Worm (Caenorhabditis elegans) whole organism, young adult: ENCODE data around the gene srx-87.
A peak's percentile ranks its signal among the peaks of the same experiment; 100 is the strongest.

ENCODE experiments used
- C06A6.2 ChIP-seq: fragments of 200-800 bp; sonication (Bioruptor generic); conservative IDR thresholded peaks from 2 replicates; pipeline ENCODE4 v1.3.6; 2022; ENCODE audit warnings: missing genetic modification characterization, missing compliant biosample characterization
- C17E4.6 ChIP-seq: fragments of 200-800 bp; sonication (Bioruptor generic); IDR thresholded peaks from 2 replicates; pipeline ENCODE4 v1.3.6; 2022; ENCODE audit warnings: missing genetic modification reagents, missing genetic modification characterization, missing compliant biosample characterization
- D2030.7 ChIP-seq: fragments of 200-800 bp; sonication (Bioruptor generic); IDR thresholded peaks from 2 replicates; pipeline ENCODE4 v1.3.6; 2022; ENCODE audit warnings: missing genetic modification reagents, missing genetic modification characterization, missing compliant biosample characterization
- F10E7.11 ChIP-seq: sonication (generic microtip); optimal IDR thresholded peaks from 2 replicates; lab custom pipeline; 2017; ENCODE audit warnings: mild to moderate bottlenecking, missing genetic modification characterization, moderate library complexity, missing compliant biosample characterization
- F23B12.7 ChIP-seq: sonication (generic microtip); optimal IDR thresholded peaks from 2 replicates; lab custom pipeline; 2017; ENCODE audit warnings: missing genetic modification characterization, mild to moderate bottlenecking, missing compliant biosample characterization, antibody characterized with exemption, moderate library complexity; ENCODE audit not compliant: insufficient read depth
- F49E8.2 ChIP-seq: sonication (generic microtip); optimal IDR thresholded peaks from 3 replicates; lab custom pipeline; 2017; ENCODE audit warnings: missing genetic modification characterization, mild to moderate bottlenecking, missing compliant biosample characterization, antibody characterized with exemption, moderate library complexity; ENCODE audit not compliant: insufficient read depth
- F52B5.7 ChIP-seq: sonication (generic microtip); optimal IDR thresholded peaks from 2 replicates; lab custom pipeline; 2016; ENCODE audit warnings: mild to moderate bottlenecking, missing genetic modification characterization, missing compliant biosample characterization
- F55B11.4 ChIP-seq: sonication (generic microtip); optimal IDR thresholded peaks from 2 replicates; lab custom pipeline; 2016; ENCODE audit warnings: missing compliant biosample characterization, missing genetic modification characterization, borderline replicate concordance; ENCODE audit not compliant: insufficient read depth
- F57C9.4 ChIP-seq: sonication (generic microtip); optimal IDR thresholded peaks from 2 replicates; lab custom pipeline; 2017; ENCODE audit warnings: mild to moderate bottlenecking, missing genetic modification characterization, missing compliant biosample characterization
- K11D2.4 ChIP-seq: fragments of 200-800 bp; sonication (Bioruptor generic); IDR thresholded peaks from 2 replicates; pipeline ENCODE4 v1.3.6; 2022; ENCODE audit warnings: missing genetic modification reagents, missing genetic modification characterization, missing compliant biosample characterization
- Y67H2A.10 ChIP-seq: fragments of 200-800 bp; sonication (Bioruptor generic); conservative IDR thresholded peaks from 2 replicates; pipeline ENCODE4 v1.3.6; 2022; ENCODE audit warnings: missing genetic modification reagents, missing genetic modification characterization, missing compliant biosample characterization
- Y95B8A.8 ChIP-seq: fragments of 200-800 bp; sonication (Bioruptor generic); IDR thresholded peaks from 2 replicates; pipeline ENCODE4 v1.3.6; 2022; ENCODE audit warnings: missing genetic modification reagents, missing genetic modification characterization, missing compliant biosample characterization
- ZK185.1 ChIP-seq: sonication (generic microtip); optimal IDR thresholded peaks from 2 replicates; lab custom pipeline; 2016; ENCODE audit warnings: mild to moderate bottlenecking, missing genetic modification characterization, missing compliant biosample characterization; ENCODE audit not compliant: poor library complexity, severe bottlenecking
- aptf-3 ChIP-seq: fragments of 200-800 bp; sonication (Bioruptor generic); IDR thresholded peaks from 2 replicates; pipeline ENCODE4 v1.3.6; 2022; ENCODE audit warnings: missing genetic modification characterization, missing compliant biosample characterization
- atf-7 ChIP-seq: sonication (generic microtip); optimal IDR thresholded peaks from 2 replicates; lab custom pipeline; 2017; ENCODE audit warnings: mild to moderate bottlenecking, missing genetic modification characterization, missing compliant biosample characterization
- attf-3 ChIP-seq: fragments of 200-800 bp; sonication (Bioruptor generic); conservative IDR thresholded peaks from 2 replicates; pipeline ENCODE4 v1.3.6; 2022; ENCODE audit warnings: missing genetic modification reagents, missing genetic modification characterization, missing compliant biosample characterization
- cebp-2 ChIP-seq: fragments of 200-800 bp; sonication (Bioruptor generic); IDR thresholded peaks from 2 replicates; pipeline ENCODE4 v1.3.6; 2022; ENCODE audit warnings: missing genetic modification characterization, missing compliant biosample characterization
- ceh-27 ChIP-seq: fragments of 200-800 bp; sonication (Bioruptor generic); optimal IDR thresholded peaks from 2 replicates; lab custom pipeline; 2018; ENCODE audit warnings: mild to moderate bottlenecking, missing genetic modification characterization, moderate library complexity, missing compliant biosample characterization
- ceh-40 ChIP-seq: fragments of 200-800 bp; sonication (Bioruptor generic); IDR thresholded peaks from 2 replicates; pipeline ENCODE4 v1.3.6; 2022; ENCODE audit warnings: missing genetic modification characterization, missing compliant biosample characterization
- ceh-58 ChIP-seq: fragments of 200-800 bp; sonication (Bioruptor generic); IDR thresholded peaks from 2 replicates; pipeline ENCODE4 v1.3.6; 2022; ENCODE audit warnings: missing genetic modification characterization, missing compliant biosample characterization
- dox-1 ChIP-seq: fragments of 200-800 bp; sonication (Bioruptor generic); IDR thresholded peaks from 2 replicates; pipeline ENCODE4 v1.3.6; 2022; ENCODE audit warnings: missing genetic modification reagents, missing genetic modification characterization, missing compliant biosample characterization
- dpl-1 ChIP-seq: fragments of 150-350 bp; optimal IDR thresholded peaks from 2 replicates; lab custom pipeline; 2014; ENCODE audit warnings: missing biosample characterization, missing genetic modification reagents, missing genetic modification characterization
- egl-18 ChIP-seq: fragments of 200-800 bp; sonication (Bioruptor generic); IDR thresholded peaks from 2 replicates; pipeline ENCODE4 v1.3.6; 2022; ENCODE audit warnings: missing genetic modification reagents, missing genetic modification characterization, missing compliant biosample characterization
- fkh-3 ChIP-seq: sonication (generic microtip); optimal IDR thresholded peaks from 2 replicates; lab custom pipeline; 2016; ENCODE audit warnings: mild to moderate bottlenecking, missing genetic modification characterization, missing compliant biosample characterization
- hrde-1 ChIP-seq: sonication (generic microtip); optimal IDR thresholded peaks from 2 replicates; lab custom pipeline; 2016; ENCODE audit warnings: missing genetic modification characterization, mild to moderate bottlenecking, missing compliant biosample characterization, moderate library complexity, missing genotype, missing genetic modification reagents, borderline replicate concordance
- lin-40 ChIP-seq: sonication (generic microtip); optimal IDR thresholded peaks from 2 replicates; lab custom pipeline; 2016; ENCODE audit warnings: missing genetic modification characterization, mild to moderate bottlenecking, missing compliant biosample characterization, missing genotype, missing genetic modification reagents
- lir-1 ChIP-seq: fragments of 200-800 bp; sonication (Bioruptor generic); conservative IDR thresholded peaks from 2 replicates; pipeline ENCODE4 v1.3.6; 2022; ENCODE audit warnings: missing genetic modification reagents, missing genetic modification characterization, missing compliant biosample characterization
- madf-10 ChIP-seq: sonication (generic microtip); optimal IDR thresholded peaks from 2 replicates; lab custom pipeline; 2016; ENCODE audit warnings: mild to moderate bottlenecking, missing genetic modification characterization, missing compliant biosample characterization
- madf-3 ChIP-seq: fragments of 200-800 bp; sonication (Bioruptor generic); IDR thresholded peaks from 2 replicates; pipeline ENCODE4 v1.3.6; 2022; ENCODE audit warnings: missing genetic modification reagents, missing genetic modification characterization, missing compliant biosample characterization
- nfya-1 ChIP-seq: sonication (generic microtip); optimal IDR thresholded peaks from 2 replicates; lab custom pipeline; 2017; ENCODE audit warnings: antibody characterized with exemption, missing compliant biosample characterization, missing genetic modification characterization, borderline replicate concordance; ENCODE audit not compliant: insufficient read depth
- nfya-2 ChIP-seq: fragments of 200-800 bp; sonication (Bioruptor generic); IDR thresholded peaks from 2 replicates; pipeline ENCODE4 v1.3.6; 2022; ENCODE audit warnings: missing genetic modification reagents, missing genetic modification characterization, missing compliant biosample characterization
- nfyb-1 ChIP-seq: fragments of 200-800 bp; sonication (Bioruptor generic); IDR thresholded peaks from 2 replicates; pipeline ENCODE4 v1.3.6; 2022; ENCODE audit warnings: missing genetic modification reagents, missing genetic modification characterization, missing compliant biosample characterization
- nhr-80 ChIP-seq: sonication (generic microtip); optimal IDR thresholded peaks from 2 replicates; lab custom pipeline; 2016; ENCODE audit warnings: missing genetic modification characterization, missing compliant biosample characterization
- nhr-90 ChIP-seq: sonication (generic microtip); optimal IDR thresholded peaks from 2 replicates; lab custom pipeline; 2016; ENCODE audit warnings: missing genotype, mild to moderate bottlenecking, missing genetic modification characterization, missing compliant biosample characterization
- rpc-1 ChIP-seq, 2 experiments: fragments of 150-350 bp in 1 of 2; sonication (generic microtip) in 1 of 2; optimal IDR thresholded peaks; 2 replicates each; lab custom pipeline; 2014 to 2018; ENCODE audit warnings: missing biosample characterization in 1 of 2, missing genetic modification characterization in 1 of 2, missing genetic modification reagents in 1 of 2, missing genotype in 1 of 2
- sdz-38 ChIP-seq: sonication (generic microtip); optimal IDR thresholded peaks from 2 replicates; lab custom pipeline; 2016; ENCODE audit warnings: missing genotype, missing genetic modification characterization, missing compliant biosample characterization
- snpc-4 ChIP-seq, 5 experiments: fragments of 150-350 bp in 1 of 5; sonication (generic microtip) in 4 of 5; optimal IDR thresholded peaks; 2 replicates each; lab custom pipeline; 2014 to 2018; ENCODE audit warnings: missing genetic modification characterization in 5 of 5, missing biosample characterization in 3 of 5, antibody characterized with exemption in 2 of 5, mild to moderate bottlenecking in 2 of 5, missing compliant biosample characterization in 2 of 5, missing genotype in 2 of 5, moderate library complexity in 2 of 5, missing genetic modification reagents in 1 of 5
- xnd-1 ChIP-seq: sonication (generic microtip); optimal IDR thresholded peaks from 2 replicates; lab custom pipeline; 2016; ENCODE audit warnings: missing genotype, missing genetic modification reagents, missing genetic modification characterization, missing compliant biosample characterization
- zim-3 ChIP-seq: sonication (generic microtip); optimal IDR thresholded peaks from 2 replicates; lab custom pipeline; 2017; ENCODE audit warnings: mild to moderate bottlenecking, missing genetic modification characterization, moderate library complexity, missing compliant biosample characterization
- ztf-22 ChIP-seq: fragments of 200-800 bp; sonication (Bioruptor generic); optimal IDR thresholded peaks from 2 replicates; lab custom pipeline; 2018; ENCODE audit warnings: mild to moderate bottlenecking, missing genetic modification characterization, moderate library complexity, missing compliant biosample characterization
- ztf-25 ChIP-seq: fragments of 200-800 bp; sonication (Bioruptor generic); IDR thresholded peaks from 2 replicates; pipeline ENCODE4 v1.3.6; 2022; ENCODE audit warnings: missing genetic modification reagents, missing genetic modification characterization, missing compliant biosample characterization
- ztf-26 ChIP-seq: sonication (generic microtip); optimal IDR thresholded peaks from 2 replicates; lab custom pipeline; 2017; ENCODE audit warnings: missing genetic modification characterization, missing compliant biosample characterization
- ztf-6 ChIP-seq: fragments of 200-800 bp; sonication (Bioruptor generic); IDR thresholded peaks from 2 replicates; pipeline ENCODE4 v1.3.6; 2022; ENCODE audit warnings: missing genetic modification reagents, missing genetic modification characterization, missing compliant biosample characterization

Gene srx-87

DNA sequence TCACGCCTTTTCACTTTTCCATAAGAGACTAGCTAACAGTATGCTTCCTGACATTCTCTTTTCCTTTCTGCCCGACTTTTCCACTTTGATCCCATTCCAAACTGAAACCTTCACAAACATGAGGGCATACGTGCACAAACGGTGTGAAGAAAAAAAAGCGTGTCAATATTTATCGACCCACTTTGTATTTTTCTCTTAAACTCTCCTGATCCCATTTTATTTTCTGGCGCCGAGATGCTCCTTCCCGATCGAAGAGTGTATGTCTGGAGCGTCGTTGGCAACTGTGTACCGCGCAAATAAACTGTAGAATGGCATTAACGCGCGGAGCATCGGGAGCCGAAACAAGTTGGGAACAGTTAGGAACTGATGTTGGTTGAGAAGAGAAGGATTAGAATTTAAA is 35.1 kb upstream of the srx-87 start:
- no peak for TF ChIP-seq ceh-40 (GFP tag; lab: Robert Waterston, UW)

DNA sequence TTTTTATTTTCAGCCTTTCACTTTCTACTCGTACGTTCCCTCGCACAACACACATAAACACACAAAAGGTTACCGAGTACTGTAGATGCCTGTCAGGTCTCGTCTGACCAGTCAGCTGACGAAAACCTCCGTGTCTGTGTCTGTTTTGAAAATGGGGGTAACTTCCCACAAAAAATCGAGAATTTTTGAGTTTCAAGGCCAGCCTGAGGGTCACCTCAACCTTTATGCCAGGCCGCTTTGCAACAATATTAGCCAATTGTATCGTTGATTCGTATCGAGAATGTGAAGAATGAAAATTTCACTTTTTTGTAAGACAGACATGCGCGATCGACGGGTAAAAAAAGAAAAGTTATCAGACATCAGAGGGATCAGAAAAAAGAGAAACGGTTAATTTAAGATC is 33.6 kb upstream of the srx-87 start:
- no peak for TF ChIP-seq egl-18
- no peak for TF ChIP-seq dox-1 (GFP tag; lab: Robert Waterston, UW)
- peak; percentile 17 for TF ChIP-seq ztf-26 (tag; lab: Kevin White, UChicago)
- no peak for TF ChIP-seq atf-7 (tag; lab: Kevin White, UChicago)
- peak; percentile 56 for TF ChIP-seq lin-40 (tag; lab: Kevin White, UChicago)
- TF ChIP-seq ztf-25 (GFP tag; lab: Robert Waterston, UW) = no peak
- no peak for TF ChIP-seq madf-3 (GFP tag; lab: Robert Waterston, UW)
- TF ChIP-seq ceh-27 = peak; percentile 68
- no peak for TF ChIP-seq lir-1 (GFP tag; lab: Robert Waterston, UW)
- TF ChIP-seq ztf-6 (GFP tag; lab: Robert Waterston, UW) = no peak
- TF ChIP-seq fkh-3 = no peak

DNA sequence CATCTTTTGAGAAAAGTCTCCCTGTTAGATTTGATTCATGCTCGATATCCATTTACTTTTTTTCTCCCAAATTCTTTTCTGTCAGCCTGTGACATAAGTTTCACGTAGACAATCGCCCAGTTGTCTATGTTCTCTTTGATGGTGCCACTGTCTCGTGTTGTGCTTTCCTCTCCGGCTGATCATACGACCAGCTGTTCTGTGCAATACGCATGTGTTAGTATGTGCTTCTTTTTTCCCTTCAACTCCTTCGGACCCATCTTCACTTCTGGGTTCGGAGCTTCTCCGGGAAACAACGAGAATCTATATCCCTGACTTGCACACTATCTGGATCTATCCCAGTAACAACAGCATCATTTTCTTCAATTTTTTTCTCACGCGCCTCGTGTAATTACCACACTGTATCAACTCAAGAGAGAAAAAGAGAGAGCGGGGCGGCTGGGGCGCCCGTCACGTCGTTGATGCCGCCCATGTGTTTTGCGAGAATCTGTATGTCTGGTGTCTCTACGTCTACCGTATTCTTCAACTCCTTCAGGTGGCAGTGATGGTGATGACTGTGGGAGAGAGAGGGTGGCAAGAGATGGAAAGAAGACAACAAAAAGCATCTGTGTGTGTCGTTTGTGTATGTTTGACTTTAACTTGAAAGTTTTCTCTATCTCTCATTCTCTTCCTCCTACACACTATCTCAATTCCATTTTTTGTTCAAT is 32.7 kb upstream of the srx-87 start:
- TF ChIP-seq ztf-22 (no peak), ZK185.1 (tag; lab: Kevin White, UChicago) (peak; percentile 40), F10E7.11 (tag; lab: Kevin White, UChicago) (no peak), ceh-58 (GFP tag; lab: Robert Waterston, UW) (no peak), D2030.7 (GFP tag; lab: Robert Waterston, UW) (no peak), F57C9.4 (tag; lab: Kevin White, UChicago) (no peak), nfyb-1 (GFP tag; lab: Robert Waterston, UW) (no peak), hrde-1 (tag; lab: Kevin White, UChicago) (no peak), nhr-90 (peak; percentile 84), aptf-3 (no peak), lir-1 (GFP tag; lab: Robert Waterston, UW) (no peak), zim-3 (tag; lab: Kevin White, UChicago) (peak; percentile 16), Y67H2A.10 (GFP tag; lab: Robert Waterston, UW) (0 out of 2 replicates have a peak, but pooled peaks have one; percentile 38), F49E8.2 (tag; lab: Kevin White, UChicago) (no peak), nfya-2 (GFP tag; lab: Robert Waterston, UW) (no peak), ztf-25 (GFP tag; lab: Robert Waterston, UW) (no peak), F52B5.7 (tag; lab: Kevin White, UChicago) (no peak), nhr-80 (tag; lab: Kevin White, UChicago) (peak; percentile 98), nfya-1 (no peak), xnd-1 (tag; lab: Kevin White, UChicago) (no peak), madf-10 (tag; lab: Kevin White, UChicago) (peak; percentile 55), dpl-1 (GFP tag; lab: Kevin White, UChicago) (no peak), Y95B8A.8 (GFP tag; lab: Robert Waterston, UW) (no peak), K11D2.4 (0 out of 2 replicates have a peak, but pooled peaks have one; percentile 8), rpc-1 (optimal IDR thresholded peaks at IDR 0.05; lab: Kevin White, UChicago) (no peak), rpc-1 (tag; optimal IDR thresholded peaks at IDR 0.05; lab: Kevin White, UChicago) (no peak), C06A6.2 (GFP tag; lab: Robert Waterston, UW) (0 out of 2 replicates have a peak, but pooled peaks have one; percentile 52), sdz-38 (tag; lab: Kevin White, UChicago) (no peak), attf-3 (GFP tag; lab: Robert Waterston, UW) (no peak), snpc-4 (GFP tag; optimal IDR thresholded peaks at IDR 0.05; lab: Kevin White, UChicago) (no peak), snpc-4 (tag; optimal IDR thresholded peaks at IDR 0.05; lab: Kevin White, UChicago) (peak in 3 of 4 experiments; percentile 10 to 58 (median 54)), C17E4.6 (GFP tag; lab: Robert Waterston, UW) (no peak), ceh-40 (GFP tag; lab: Robert Waterston, UW) (no peak), F55B11.4 (no peak), F23B12.7 (tag; lab: Kevin White, UChicago) (peak; percentile 7), cebp-2 (GFP tag; lab: Robert Waterston, UW) (no peak)
